Fruit fly (Drosophila melanogaster) whole organism, adult: ENCODE measurements around the gene Taf10b.

Experiments
- CG33017 ChIP-seq: fragments of 200-800 bp; sonication (Bioruptor generic); optimal IDR thresholded peaks from 2 replicates; lab custom pipeline; 2018; ENCODE audit warnings: missing biosample characterization, mild to moderate bottlenecking, missing genetic modification characterization, moderate library complexity
- CG7045 ChIP-seq: fragments of 200-800 bp; sonication (Bioruptor generic); optimal IDR thresholded peaks from 2 replicates; lab custom pipeline; 2017; ENCODE audit warnings: missing biosample characterization, mild to moderate bottlenecking, missing genetic modification characterization
- CG7101 ChIP-seq: fragments of 200-800 bp; sonication (Bioruptor generic); optimal IDR thresholded peaks from 2 replicates; lab custom pipeline; 2018; ENCODE audit warnings: missing biosample characterization, mild to moderate bottlenecking, missing genetic modification characterization, moderate library complexity
- kay ChIP-seq: fragments of 200-800 bp; sonication (Bioruptor generic); peaks from one replicate; lab custom pipeline; 2016; ENCODE audit warnings: missing biosample characterization, missing genetic modification characterization, borderline replicate concordance
- pad ChIP-seq: fragments of 200-800 bp; sonication (Bioruptor generic); optimal IDR thresholded peaks from 3 replicates; lab custom pipeline; 2017; ENCODE audit warnings: missing biosample characterization, missing genetic modification characterization, mild to moderate bottlenecking, moderate library complexity, missing genetic modification reagents

- TF ChIP-seq CG33017 (tag; lab: Kevin White, UChicago) (no peak), CG7045 (GFP tag; lab: Kevin White, UChicago) (no peak), CG7101 (tag; lab: Kevin White, UChicago) (no peak), kay (GFP tag; lab: Kevin White, UChicago) (no peak), pad (GFP tag; lab: Kevin White, UChicago) (no peak)
Observed at dm6 chr2L:2734946-2735345, 32.7 kb downstream of the Taf10b start.
